Worm (Caenorhabditis elegans) whole organism, L4 larva: ENCODE data around the gene srh-180.

Source experiments
- F37D6.2 ChIP-seq: sonication (generic microtip); optimal IDR thresholded peaks from 2 replicates; lab custom pipeline; 2016; ENCODE audit warnings: mild to moderate bottlenecking, missing genetic modification characterization, missing compliant biosample characterization
- R02D3.7 ChIP-seq: fragments of 150-350 bp; sonication (generic microtip); optimal IDR thresholded peaks from 3 replicates; lab custom pipeline; 2014; ENCODE audit warnings: missing biosample characterization, missing genetic modification characterization
- Y48G9A.11 ChIP-seq: fragments of 200-800 bp; sonication (Bioruptor generic); IDR thresholded peaks from 2 replicates; pipeline ENCODE4 v1.3.6; 2022; ENCODE audit warnings: missing genetic modification reagents, missing genetic modification characterization, missing compliant biosample characterization
- ama-1 ChIP-seq: fragments of 150-350 bp; optimal IDR thresholded peaks from 2 replicates; lab custom pipeline; 2014; ENCODE audit warnings: inconsistent platforms, mixed read lengths
- arid-1 ChIP-seq: fragments of 200-800 bp; sonication (Bioruptor generic); conservative IDR thresholded peaks from 2 replicates; pipeline ENCODE4 v1.3.6; 2022; ENCODE audit warnings: missing genetic modification reagents, missing genetic modification characterization, missing compliant biosample characterization
- ceh-28 ChIP-seq: fragments of 150-350 bp; optimal IDR thresholded peaks from 2 replicates; lab custom pipeline; 2014; ENCODE audit warnings: missing biosample characterization, missing genetic modification reagents, missing genetic modification characterization
- hlh-11 ChIP-seq: fragments of 200-800 bp; sonication (Bioruptor generic); optimal IDR thresholded peaks from 2 replicates; lab custom pipeline; 2018; ENCODE audit warnings: mild to moderate bottlenecking, missing genetic modification characterization, missing compliant biosample characterization
- nhr-48 ChIP-seq: sonication (generic microtip); optimal IDR thresholded peaks from 2 replicates; lab custom pipeline; 2016; ENCODE audit warnings: mild to moderate bottlenecking, missing genetic modification characterization, missing compliant biosample characterization
- snpc-4 ChIP-seq: fragments of 150-350 bp; optimal IDR thresholded peaks from 2 replicates; lab custom pipeline; 2014; ENCODE audit warnings: missing biosample characterization, missing genetic modification characterization
- unc-62 ChIP-seq, 3 experiments: fragments of 150-350 bp in 1 of 3; sonication (generic microtip); optimal IDR thresholded peaks in 2 of 3; peaks in 1 of 3; 1 replicate in 1 of 3; 2 replicates in 2 of 3; lab custom pipeline; 2014 to 2017; ENCODE audit warnings: missing biosample characterization in 3 of 3, missing genetic modification characterization in 3 of 3, missing genetic modification reagents in 3 of 3, missing genotype in 1 of 3
- zag-1 ChIP-seq: fragments of 150-350 bp; optimal IDR thresholded peaks from 2 replicates; lab custom pipeline; 2014; ENCODE audit warnings: missing biosample characterization, missing genetic modification characterization

DNA sequence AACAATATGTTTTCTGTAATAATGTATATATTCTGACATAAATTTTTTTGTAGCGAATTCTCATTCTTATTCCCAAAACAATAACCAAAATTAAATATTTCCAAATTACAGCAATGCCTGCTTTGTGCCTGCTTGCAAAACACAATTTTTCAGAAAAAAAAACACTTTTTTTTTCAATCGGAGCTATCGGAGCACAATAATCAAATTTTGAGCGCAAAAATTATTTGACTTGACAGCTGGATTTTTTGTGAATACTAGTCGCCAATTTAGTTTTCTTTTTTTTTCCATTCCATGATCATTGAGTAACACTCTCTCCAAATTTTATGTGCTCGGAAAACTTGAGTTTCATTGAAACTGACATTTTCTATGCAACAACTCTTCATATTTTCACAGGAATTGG lies at the start of gene srh-180:
- TF ChIP-seq ama-1 (lab: Kevin White, UChicago) (no peak), R02D3.7 (tag; lab: Kevin White, UChicago) (no peak), unc-62 (GFP tag; optimal IDR thresholded peaks at IDR 0.05 in 1 of 2; lab: Kevin White, UChicago) (peak in 1 of 2 experiments; percentile 74), unc-62 (tag; optimal IDR thresholded peaks at IDR 0.05; lab: Kevin White, UChicago) (no peak), nhr-48 (tag; lab: Kevin White, UChicago) (no peak), snpc-4 (tag; lab: Kevin White, UChicago) (no peak), arid-1 (GFP tag; lab: Robert Waterston, UW) (no peak), Y48G9A.11 (no peak), F37D6.2 (tag; lab: Kevin White, UChicago) (no peak), hlh-11 (no peak), ceh-28 (tag; lab: Kevin White, UChicago) (no peak), zag-1 (no peak)
